Fruit fly (Drosophila melanogaster) whole organism, embryonic: ENCODE results near the gene CG9288.

ENCODE experiments used
- B-H1 ChIP-seq: fragments of 200-800 bp; sonication (Bioruptor generic); IDR thresholded peaks from 3 replicates; pipeline ENCODE4 v1.3.6; 2022; ENCODE audit warnings: missing biosample characterization, missing genetic modification characterization
- Bteb2 ChIP-seq: fragments of 200-800 bp; sonication (Bioruptor generic); optimal IDR thresholded peaks from 2 replicates; lab custom pipeline; 2016; ENCODE audit warnings: missing biosample characterization, missing genetic modification characterization
- CG10274 ChIP-seq: fragments of 200-800 bp; sonication (Bioruptor generic); optimal IDR thresholded peaks from 3 replicates; lab custom pipeline; 2017; ENCODE audit warnings: missing biosample characterization, mild to moderate bottlenecking, missing genetic modification characterization
- CG10366 ChIP-seq: fragments of 200-800 bp; sonication (Bioruptor generic); IDR thresholded peaks from 2 replicates; pipeline ENCODE4 v1.3.6; 2022; ENCODE audit warnings: missing biosample characterization, missing genetic modification characterization
- CG12071 ChIP-seq: fragments of 200-800 bp; sonication (Bioruptor generic); optimal IDR thresholded peaks from 3 replicates; lab custom pipeline; 2018; ENCODE audit warnings: missing biosample characterization, mild to moderate bottlenecking, missing genetic modification characterization
- CG12155 ChIP-seq: fragments of 200-800 bp; sonication (Bioruptor generic); optimal IDR thresholded peaks from 3 replicates; lab custom pipeline; 2016; ENCODE audit warnings: missing biosample characterization, missing genetic modification characterization
- CG14441 ChIP-seq: fragments of 200-800 bp; sonication (Bioruptor generic); IDR thresholded peaks from 2 replicates; pipeline ENCODE4 v1.3.6; 2022; ENCODE audit warnings: missing biosample characterization, missing genetic modification characterization
- CG14860 ChIP-seq: fragments of 200-800 bp; sonication (Bioruptor generic); IDR thresholded peaks from 3 replicates; pipeline ENCODE4 v1.3.6; 2022; ENCODE audit warnings: missing biosample characterization, missing genetic modification characterization; ENCODE audit not compliant: partially characterized antibody
- CG15696 ChIP-seq: fragments of 200-800 bp; sonication (Bioruptor generic); optimal IDR thresholded peaks from 2 replicates; lab custom pipeline; 2019; ENCODE audit warnings: missing biosample characterization, mild to moderate bottlenecking, missing genetic modification characterization, moderate library complexity
- CG17829 ChIP-seq: fragments of 200-800 bp; optimal IDR thresholded peaks from 2 replicates; lab custom pipeline; 2019; ENCODE audit warnings: missing biosample characterization, mild to moderate bottlenecking, missing genetic modification characterization, moderate library complexity
- CG2199 ChIP-seq: fragments of 200-800 bp; sonication (Bioruptor generic); IDR thresholded peaks from 3 replicates; pipeline ENCODE4 v1.3.6; 2022; ENCODE audit warnings: missing biosample characterization, missing genetic modification characterization
- CG2889 ChIP-seq: fragments of 200-800 bp; sonication (Bioruptor generic); IDR thresholded peaks from 3 replicates; pipeline ENCODE4 v1.3.6; 2022; ENCODE audit warnings: missing biosample characterization, missing genetic modification characterization
- CG30431 ChIP-seq: fragments of 200-800 bp; sonication (Bioruptor generic); optimal IDR thresholded peaks from 2 replicates; lab custom pipeline; 2017; ENCODE audit warnings: missing biosample characterization, missing genetic modification characterization
- CG3065 ChIP-seq: fragments of 200-800 bp; sonication (Bioruptor generic); optimal IDR thresholded peaks from 2 replicates; lab custom pipeline; 2016; ENCODE audit warnings: missing biosample characterization, missing genetic modification characterization
- CG32772 ChIP-seq: fragments of 200-800 bp; sonication (Bioruptor generic); IDR thresholded peaks from 2 replicates; pipeline ENCODE4 v1.3.6; 2022; ENCODE audit warnings: missing biosample characterization, missing genetic modification characterization
- CG33557 ChIP-seq: fragments of 200-800 bp; sonication (Bioruptor generic); optimal IDR thresholded peaks from 2 replicates; lab custom pipeline; 2019; ENCODE audit warnings: missing biosample characterization, mild to moderate bottlenecking, missing genetic modification characterization, moderate library complexity
- CG4328 ChIP-seq: fragments of 200-800 bp; sonication (Bioruptor generic); optimal IDR thresholded peaks from 3 replicates; lab custom pipeline; 2017; ENCODE audit warnings: missing biosample characterization, missing genetic modification reagents, missing genetic modification characterization
- CG4730 ChIP-seq: fragments of 200-800 bp; sonication (Bioruptor generic); IDR thresholded peaks from 2 replicates; pipeline ENCODE4 v1.3.6; 2022; ENCODE audit warnings: missing biosample characterization, missing genetic modification characterization
- CG5180 ChIP-seq: fragments of 200-800 bp; sonication (Bioruptor generic); optimal IDR thresholded peaks from 3 replicates; lab custom pipeline; 2017; ENCODE audit warnings: missing biosample characterization, missing genetic modification characterization, mild to moderate bottlenecking, moderate library complexity, missing genetic modification reagents
- CG7963 ChIP-seq: fragments of 200-800 bp; sonication (Bioruptor generic); IDR thresholded peaks from 3 replicates; pipeline ENCODE4 v1.3.6; 2022; ENCODE audit warnings: missing biosample characterization, missing genetic modification characterization; ENCODE audit not compliant: partially characterized antibody
- Dad ChIP-seq: fragments of 200-800 bp; sonication (Bioruptor generic); optimal IDR thresholded peaks from 3 replicates; lab custom pipeline; 2016; ENCODE audit warnings: missing biosample characterization, missing genetic modification characterization
- H15 ChIP-seq: fragments of 200-800 bp; sonication (Bioruptor generic); IDR thresholded peaks from 3 replicates; pipeline ENCODE4 v1.3.6; 2022; ENCODE audit warnings: missing biosample characterization, missing genetic modification characterization
- HLH4C ChIP-seq: fragments of 200-800 bp; sonication (Bioruptor generic); IDR thresholded peaks from 3 replicates; pipeline ENCODE4 v1.3.6; 2022; ENCODE audit warnings: missing biosample characterization, missing genetic modification characterization; ENCODE audit not compliant: partially characterized antibody
- Hr78 ChIP-seq, 2 experiments: fragments of 200-800 bp in 1 of 2; fragments of >200 bp in 1 of 2; sonication (Bioruptor generic) in 1 of 2; optimal IDR thresholded peaks; 2 replicates each; lab custom pipeline; 2017 to 2019; ENCODE audit warnings: missing biosample characterization in 2 of 2, missing genetic modification characterization in 2 of 2, mild to moderate bottlenecking in 1 of 2, moderate library complexity in 1 of 2
- Lpt ChIP-seq: fragments of >200 bp; optimal IDR thresholded peaks from 2 replicates; lab custom pipeline; 2018; ENCODE audit warnings: missing biosample characterization, missing genetic modification characterization
- MBD-R2 ChIP-seq: fragments of 200-800 bp; sonication (Bioruptor generic); IDR thresholded peaks from 2 replicates; pipeline ENCODE4 v1.3.6; 2022; ENCODE audit warnings: missing biosample characterization, missing genetic modification characterization
- NC2α ChIP-seq: fragments of 200-800 bp; sonication (Bioruptor generic); optimal IDR thresholded peaks from 2 replicates; lab custom pipeline; 2016; ENCODE audit warnings: missing biosample characterization, missing genetic modification characterization
- Neu2 ChIP-seq: fragments of 200-800 bp; sonication (Bioruptor generic); optimal IDR thresholded peaks from 3 replicates; lab custom pipeline; 2016; ENCODE audit warnings: missing biosample characterization, missing genetic modification characterization, borderline replicate concordance
- NfI ChIP-seq: fragments of 200-800 bp; sonication (Bioruptor generic); optimal IDR thresholded peaks from 3 replicates; lab custom pipeline; 2018; ENCODE audit warnings: missing biosample characterization, mild to moderate bottlenecking, missing genetic modification characterization, moderate library complexity
- Opbp ChIP-seq: fragments of 200-800 bp; sonication (Bioruptor generic); IDR thresholded peaks from 3 replicates; pipeline ENCODE4 v1.3.6; 2022; ENCODE audit warnings: missing biosample characterization, missing genetic modification characterization; ENCODE audit not compliant: partially characterized antibody
- Vsx1 ChIP-seq: fragments of 200-800 bp; sonication (Bioruptor generic); optimal IDR thresholded peaks from 2 replicates; lab custom pipeline; 2017; ENCODE audit warnings: missing biosample characterization, mild to moderate bottlenecking, missing genetic modification characterization, missing genetic modification reagents
- ab ChIP-seq: fragments of 200-800 bp; sonication (Bioruptor generic); optimal IDR thresholded peaks from 2 replicates; lab custom pipeline; 2016; ENCODE audit warnings: missing biosample characterization, missing genetic modification characterization
- cad ChIP-seq: fragments of >200 bp; optimal IDR thresholded peaks from 2 replicates; lab custom pipeline; 2017; ENCODE audit warnings: missing biosample characterization, missing genetic modification characterization
- cwo ChIP-seq: fragments of 200-800 bp; sonication (Bioruptor generic); optimal IDR thresholded peaks from 3 replicates; lab custom pipeline; 2017; ENCODE audit warnings: missing biosample characterization, missing genetic modification characterization, mild to moderate bottlenecking, moderate library complexity, missing genetic modification reagents
- dysf ChIP-seq: fragments of 200-800 bp; sonication (Bioruptor generic); IDR thresholded peaks from 3 replicates; pipeline ENCODE4 v1.3.6; 2022; ENCODE audit warnings: missing biosample characterization, missing genetic modification characterization
- gce ChIP-seq: fragments of 200-800 bp; sonication (Bioruptor generic); IDR thresholded peaks from 3 replicates; pipeline ENCODE4 v1.3.6; 2022; ENCODE audit warnings: missing biosample characterization, missing genetic modification characterization
- gsb ChIP-seq: fragments of 200-800 bp; sonication (Bioruptor generic); IDR thresholded peaks from 2 replicates; pipeline ENCODE4 v1.3.6; 2022; ENCODE audit warnings: missing biosample characterization, missing genetic modification characterization
- hkb ChIP-seq, 2 experiments: fragments of 200-800 bp in 1 of 2; fragments of >200 bp in 1 of 2; sonication (Bioruptor generic) in 1 of 2; IDR thresholded peaks in 1 of 2; optimal IDR thresholded peaks in 1 of 2; 2 replicates each; pipeline versions ENCODE4 v1.3.6 to Lab custom; 2017 to 2022; ENCODE audit warnings: missing biosample characterization in 1 of 2, missing genetic modification characterization in 1 of 2
- jigr1 ChIP-seq: fragments of 200-800 bp; sonication (Bioruptor generic); IDR thresholded peaks from 3 replicates; pipeline ENCODE4 v1.3.6; 2022; ENCODE audit warnings: missing biosample characterization, missing genetic modification characterization
- mam ChIP-seq: fragments of 200-800 bp; sonication (Bioruptor generic); optimal IDR thresholded peaks from 3 replicates; lab custom pipeline; 2016; ENCODE audit warnings: missing biosample characterization, missing genetic modification characterization
- mirr ChIP-seq: fragments of 200-800 bp; sonication (Bioruptor generic); optimal IDR thresholded peaks from 3 replicates; lab custom pipeline; 2018; ENCODE audit warnings: missing biosample characterization, mild to moderate bottlenecking, missing genetic modification characterization
- nerfin-1 ChIP-seq: fragments of 200-800 bp; sonication (Bioruptor generic); optimal IDR thresholded peaks from 3 replicates; lab custom pipeline; 2019; ENCODE audit warnings: missing biosample characterization, mild to moderate bottlenecking, missing genetic modification characterization, moderate library complexity
- onecut ChIP-seq: fragments of 200-800 bp; sonication (Bioruptor generic); IDR thresholded peaks from 2 replicates; pipeline ENCODE4 v1.3.6; 2022; ENCODE audit warnings: missing biosample characterization, missing genetic modification characterization
- pfk ChIP-seq: fragments of 200-800 bp; sonication (Bioruptor generic); optimal IDR thresholded peaks from 2 replicates; lab custom pipeline; 2018; ENCODE audit warnings: missing biosample characterization, mild to moderate bottlenecking, missing genetic modification characterization, moderate library complexity
- pzg ChIP-seq: fragments of 200-800 bp; sonication (Bioruptor generic); optimal IDR thresholded peaks from 3 replicates; lab custom pipeline; 2018; ENCODE audit warnings: missing biosample characterization, mild to moderate bottlenecking, missing genetic modification characterization, moderate library complexity
- trh ChIP-seq: fragments of 200-800 bp; sonication (Bioruptor generic); optimal IDR thresholded peaks from 2 replicates; lab custom pipeline; 2016; ENCODE audit warnings: missing biosample characterization, missing genetic modification characterization
- zfh2 ChIP-seq: fragments of 200-800 bp; sonication (Bioruptor generic); optimal IDR thresholded peaks from 2 replicates; lab custom pipeline; 2016; ENCODE audit warnings: missing biosample characterization, missing genetic modification characterization

CG9288 gene

DNA sequence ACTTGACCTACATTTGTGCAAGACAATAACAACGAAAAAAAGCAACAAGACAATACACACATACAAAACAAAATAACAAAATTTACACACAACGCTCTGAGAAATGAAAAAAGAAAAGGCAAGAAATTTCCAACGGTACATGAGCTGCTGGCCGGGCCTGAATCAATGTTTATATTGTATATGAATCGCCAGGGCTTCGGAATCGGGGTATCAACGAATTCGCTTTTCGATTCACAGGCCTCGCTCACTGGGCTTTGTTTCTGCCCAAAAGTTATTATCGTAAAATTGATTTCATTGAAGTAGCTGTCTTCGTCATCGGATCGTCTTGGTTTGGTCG is 36.9 kb downstream of the CG9288 start (continued):
- TF ChIP-seq CG33557, result no peak
- no peak for TF ChIP-seq HLH4C (GFP tag; lab: Robert Waterston, UW)
- no peak for TF ChIP-seq pzg (GFP tag; lab: Kevin White, UChicago)
- no peak for TF ChIP-seq pfk (GFP tag; lab: Kevin White, UChicago)
- peak; percentile 53; the same call in 1 of the 3 replicates for TF ChIP-seq CG2199 (GFP tag; lab: Robert Waterston, UW)
- TF ChIP-seq Bteb2 (GFP tag; lab: Kevin White, UChicago), result no peak
- no peak for TF ChIP-seq CG10274 (GFP tag; lab: Kevin White, UChicago)
- no peak for TF ChIP-seq hkb (optimal IDR thresholded peaks at IDR 0.05; lab: Kevin White, UChicago)
- no peak for TF ChIP-seq hkb (GFP tag; IDR thresholded peaks at IDR 0.05; lab: Robert Waterston, UW)

DNA sequence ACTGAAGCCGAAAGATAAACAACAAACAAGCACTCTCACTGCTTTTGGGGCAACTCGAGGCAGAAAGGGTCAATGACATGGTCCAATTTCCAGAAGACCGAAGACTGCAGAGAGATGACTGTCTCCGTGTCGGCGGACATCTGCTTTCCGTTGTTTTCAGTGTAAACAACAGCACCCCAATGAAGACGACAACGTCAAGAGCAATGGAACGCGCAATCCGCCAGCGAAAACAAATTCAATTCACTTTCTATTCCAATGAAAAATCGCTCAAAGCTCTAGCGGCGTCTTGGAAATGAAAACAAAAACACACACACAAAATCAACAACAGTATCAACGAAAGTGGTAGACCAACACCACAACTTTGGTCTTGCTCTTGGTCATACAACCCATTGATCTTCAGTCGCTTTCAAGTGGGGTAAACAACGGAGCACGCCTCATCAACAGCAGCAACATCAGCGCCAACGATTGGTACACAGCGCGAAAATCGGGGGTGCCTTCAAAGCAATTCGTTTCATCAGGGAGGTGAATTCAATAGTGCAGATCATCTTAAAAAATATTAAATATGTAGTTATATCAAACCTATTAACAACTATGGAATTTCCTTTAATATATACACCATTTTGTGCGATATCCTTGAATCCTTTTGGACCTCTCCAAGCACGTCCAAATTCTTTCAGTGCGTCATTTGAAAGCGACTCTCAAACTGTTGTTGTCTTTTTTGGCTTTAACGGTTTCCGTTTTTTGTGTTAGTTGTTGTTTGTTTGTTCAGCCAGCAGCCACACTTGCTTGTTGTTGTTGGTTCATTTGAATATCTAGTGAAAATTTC is 38.3 kb downstream of the CG9288 start:
- TF ChIP-seq jigr1, result no peak
- TF ChIP-seq cad (GFP tag; lab: Kevin White, UChicago), result no peak
- TF ChIP-seq CG33557, result peak; percentile 61
- TF ChIP-seq gsb (GFP tag; lab: Robert Waterston, UW), result no peak
- peak; percentile 59 for TF ChIP-seq CG10366 (GFP tag; lab: Robert Waterston, UW)
- TF ChIP-seq CG30431 (GFP tag; lab: Kevin White, UChicago), result peak; percentile 9
- no peak for TF ChIP-seq CG3065 (GFP tag; lab: Kevin White, UChicago)
- no peak for TF ChIP-seq mam
- TF ChIP-seq Lpt (GFP tag; lab: Kevin White, UChicago), result no peak
- TF ChIP-seq Hr78 (GFP tag; optimal IDR thresholded peaks at IDR 0.05; lab: Kevin White, UChicago), result peak in 1 of 2 experiments; percentile 52
- peak; percentile 59 for TF ChIP-seq CG32772
- peak; percentile 43 for TF ChIP-seq CG5180
- TF ChIP-seq CG15696, result no peak
- peak; percentile 31 for TF ChIP-seq Vsx1 (GFP tag; lab: Kevin White, UChicago)
- TF ChIP-seq CG7963 (GFP tag; lab: Robert Waterston, UW), result no peak
- peak; percentile 57; the same call in 1 of the 3 replicates for TF ChIP-seq gce (GFP tag; lab: Robert Waterston, UW)
- TF ChIP-seq CG2889 (GFP tag; lab: Robert Waterston, UW), result no peak
- TF ChIP-seq Neu2 (GFP tag; lab: Kevin White, UChicago), result no peak
- TF ChIP-seq zfh2 (GFP tag; lab: Kevin White, UChicago), result no peak
- peak; percentile 50 for TF ChIP-seq NfI (GFP tag; lab: Kevin White, UChicago)
- TF ChIP-seq MBD-R2 (GFP tag; lab: Robert Waterston, UW), result no peak
- TF ChIP-seq mirr, result no peak
- TF ChIP-seq CG17829, result peak; percentile 57
- no peak for TF ChIP-seq ab (GFP tag; lab: Kevin White, UChicago)
- no peak for TF ChIP-seq CG12071 (GFP tag; lab: Kevin White, UChicago)
- TF ChIP-seq Opbp (GFP tag; lab: Robert Waterston, UW), result no peak
- TF ChIP-seq dysf (GFP tag; lab: Robert Waterston, UW), result peak; percentile 58; the same call in 2 of the 3 replicates
- TF ChIP-seq CG4328 (GFP tag; lab: Kevin White, UChicago), result peak; percentile 22
- no peak for TF ChIP-seq NC2α (GFP tag; lab: Kevin White, UChicago)
- peak; percentile 42 for TF ChIP-seq nerfin-1
- TF ChIP-seq CG4730 (GFP tag; lab: Robert Waterston, UW), result peak; percentile 34; the same call in 1 of the 2 replicates
- TF ChIP-seq onecut (GFP tag; lab: Robert Waterston, UW), result peak; percentile 68
- TF ChIP-seq H15 (GFP tag; lab: Robert Waterston, UW), result peak; percentile 44; the same call in 2 of the 3 replicates
- no peak for TF ChIP-seq Dad (GFP tag; lab: Kevin White, UChicago)
- no peak for TF ChIP-seq B-H1
- no peak for TF ChIP-seq trh
- peak; percentile 16 for TF ChIP-seq CG14441 (GFP tag; lab: Robert Waterston, UW)
- no peak for TF ChIP-seq CG14860
- TF ChIP-seq CG12155, result peak; percentile 20
- peak; percentile 22 for TF ChIP-seq cwo (GFP tag; lab: Kevin White, UChicago)
